Worm (Caenorhabditis elegans): ENCODE data around the gene pink-1.

- TF ChIP-seq elt-2 (tag; optimal IDR thresholded peaks at IDR 0.05) (peak; percentile 37), egl-27 (tag; optimal IDR thresholded peaks at IDR 0.05) (no peak), zag-1 (tag; optimal IDR thresholded peaks at IDR 0.05) (no peak), unc-62 (GFP tag; optimal IDR thresholded peaks at IDR 0.05) (no peak), mml-1 (tag; optimal IDR thresholded peaks at IDR 0.05) (no peak), nhr-28 (tag; optimal IDR thresholded peaks at IDR 0.05) (no peak), snpc-4 (tag; optimal IDR thresholded peaks at IDR 0.05) (no peak), tbx-2 (tag; optimal IDR thresholded peaks at IDR 0.05) (no peak), ama-1 (optimal IDR thresholded peaks at IDR 0.05) (no peak), nhr-237 (tag; optimal IDR thresholded peaks at IDR 0.05) (no peak), nhr-76 (tag; optimal IDR thresholded peaks at IDR 0.05) (no peak), lin-39 (tag; optimal IDR thresholded peaks at IDR 0.05) (no peak)
These were observed 41.9 kb downstream of the pink-1 start for ce11 chrII:5353642-5354041.
